Fruit fly (Drosophila melanogaster) S2 (cell line): Measurements from ENCODE around the gene CG10866.

Experiments used
- CG8478 ChIP-seq: fragments of >200 bp; optimal IDR thresholded peaks from 2 replicates; lab custom pipeline; 2018
- CTCF ChIP-seq, 2 experiments: fragments of >200 bp; optimal IDR thresholded peaks; 2 replicates each; lab custom pipeline; 2018

dm6 chr3L:3947301-3947941, 9.6 kb upstream of the CG10866 start, which contains the start of gene CG10853:
- no peak for TF ChIP-seq CG8478 (lab: Kevin White, UChicago)
- no peak for TF ChIP-seq CTCF (optimal IDR thresholded peaks at IDR 0.05; lab: Kevin White, UChicago)
